Fruit fly (Drosophila melanogaster) whole organism: ENCODE results near the gene CG13390.

Experiments used
- Dll ChIP-seq: fragments of >200 bp; optimal IDR thresholded peaks from 2 replicates; lab custom pipeline; 2017
- pan ChIP-seq: fragments of >200 bp; optimal IDR thresholded peaks from 2 replicates; lab custom pipeline; 2017

DNA sequence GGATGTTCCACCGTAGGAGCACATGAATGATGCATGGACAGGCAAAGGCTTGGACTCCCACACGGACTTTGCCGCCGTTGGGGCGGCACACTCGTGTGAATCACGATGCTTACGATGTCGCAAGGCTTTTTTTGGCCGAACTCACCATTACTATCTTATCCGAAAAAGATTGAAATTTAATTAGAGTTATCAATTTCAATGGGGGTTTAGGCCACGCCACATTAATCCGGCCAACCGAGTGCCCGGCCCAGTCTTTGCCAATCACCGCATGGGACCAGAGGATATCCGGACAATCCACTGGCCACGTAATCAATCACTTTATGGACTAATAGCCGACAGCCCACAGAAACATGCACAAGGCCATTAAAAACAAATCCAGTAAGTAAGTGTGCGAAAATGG, 4.3 kb downstream of the CG13390 start:
- TF ChIP-seq Dll (lab: Kevin White, UChicago) (no peak), pan (no peak)
